Fruit fly (Drosophila melanogaster): ENCODE measurements around the gene Nup205.
A peak's percentile ranks its signal among the peaks of the same experiment; 100 is the strongest.

Nup205 gene

dm6 chrX:19851095-19851988 is 672 bp upstream of the Nup205 start (continued):
- TF ChIP-seq Drgx (GFP tag; IDR thresholded peaks at IDR 0.05) (no peak), CG12769 (tag; optimal IDR thresholded peaks at IDR 0.05) (no peak), CG32772 (GFP tag; IDR thresholded peaks at IDR 0.05) (peak; percentile 66), Stat92E (GFP tag; optimal IDR thresholded peaks at IDR 0.05) (peak in 1 of 3 experiments; percentile 13), CG18599 (GFP tag; optimal IDR thresholded peaks at IDR 0.05) (no peak), cwo (GFP tag; optimal IDR thresholded peaks at IDR 0.05) (no peak), CG11504 (tag; optimal IDR thresholded peaks at IDR 0.05) (no peak), row (GFP tag; IDR thresholded peaks at IDR 0.05) (no peak), pros (GFP tag; optimal IDR thresholded peaks at IDR 0.05) (peak; percentile 80), inv (GFP tag; IDR thresholded peaks at IDR 0.05; ENCODE audit: partially characterized antibody) (no peak), CG8290 (GFP tag; optimal IDR thresholded peaks at IDR 0.05) (no peak), CG8290 (tag; optimal IDR thresholded peaks at IDR 0.05) (no peak), CG2116 (GFP tag; optimal IDR thresholded peaks at IDR 0.05) (no peak), YL-1 (GFP tag; optimal IDR thresholded peaks at IDR 0.05) (no peak), Xbp1 (GFP tag; optimal IDR thresholded peaks at IDR 0.05) (no peak), Gsc (GFP tag; IDR thresholded peaks at IDR 0.05) (no peak), ab (GFP tag; optimal IDR thresholded peaks at IDR 0.05) (no peak), CG15479 (GFP tag; optimal IDR thresholded peaks at IDR 0.05) (peak; percentile 55), repo (GFP tag; optimal IDR thresholded peaks at IDR 0.05) (no peak), Elba2 (GFP tag; optimal IDR thresholded peaks at IDR 0.05) (peak; percentile 74), Hr78 (GFP tag; optimal IDR thresholded peaks at IDR 0.05) (no peak), CG12391 (tag; optimal IDR thresholded peaks at IDR 0.05) (no peak), croc (GFP tag; conservative IDR thresholded peaks at IDR 0.05) (no peak), Sin3A (optimal IDR thresholded peaks at IDR 0.05) (no peak), zen (tag; optimal IDR thresholded peaks at IDR 0.05) (no peak), ftz-f1 (GFP tag; optimal IDR thresholded peaks at IDR 0.05) (no peak), CG31365 (tag; optimal IDR thresholded peaks at IDR 0.05) (no peak), abd-A (tag; optimal IDR thresholded peaks at IDR 0.05) (no peak), CG1024 (GFP tag; IDR thresholded peaks at IDR 0.05) (no peak), CG8281 (tag; optimal IDR thresholded peaks at IDR 0.05) (no peak), CG5180 (GFP tag; optimal IDR thresholded peaks at IDR 0.05) (no peak), Chrac-16 (GFP tag; optimal IDR thresholded peaks at IDR 0.05) (no peak), pan (optimal IDR thresholded peaks at IDR 0.05) (no peak), pan (GFP tag; optimal IDR thresholded peaks at IDR 0.05 in 1 of 2, IDR thresholded peaks at IDR 0.05 in 1 of 2) (no peak), gem (tag; optimal IDR thresholded peaks at IDR 0.05) (no peak), CG8765 (GFP tag; IDR thresholded peaks at IDR 0.05) (no peak), usp (GFP tag; optimal IDR thresholded peaks at IDR 0.05) (no peak), jumu (GFP tag; optimal IDR thresholded peaks at IDR 0.05) (no peak), Max (GFP tag; optimal IDR thresholded peaks at IDR 0.05) (no peak), Dip3 (GFP tag; optimal IDR thresholded peaks at IDR 0.05) (no peak), sim (GFP tag; IDR thresholded peaks at IDR 0.05) (no peak), ash1 (GFP tag; optimal IDR thresholded peaks at IDR 0.05) (no peak), CG32767 (GFP tag; IDR thresholded peaks at IDR 0.05) (no peak), mam (GFP tag; optimal IDR thresholded peaks at IDR 0.05) (no peak), Fer2 (tag; optimal IDR thresholded peaks at IDR 0.05) (no peak), CG7357 (GFP tag; IDR thresholded peaks at IDR 0.05) (no peak), chn (GFP tag; optimal IDR thresholded peaks at IDR 0.05) (no peak), Taf1 (GFP tag; IDR thresholded peaks at IDR 0.05) (no peak), CG18262 (tag; optimal IDR thresholded peaks at IDR 0.05) (no peak)

Data from whole organism, embryonic.